Worm (Caenorhabditis elegans) whole organism, L3 larva: ENCODE measurements around the gene ulp-1.

Experiments
- aly-2 ChIP-seq: fragments of 150-350 bp; optimal IDR thresholded peaks from 2 replicates; lab custom pipeline; 2014; ENCODE audit warnings: missing biosample characterization, missing genetic modification characterization
- ama-1 ChIP-seq: fragments of 150-350 bp; optimal IDR thresholded peaks from 2 replicates; lab custom pipeline; 2018
- ceh-16 ChIP-seq: sonication (generic microtip); optimal IDR thresholded peaks from 2 replicates; lab custom pipeline; 2017; ENCODE audit warnings: missing biosample characterization, missing genetic modification characterization
- ceh-82 ChIP-seq: fragments of 150-350 bp; optimal IDR thresholded peaks from 2 replicates; lab custom pipeline; 2014; ENCODE audit warnings: missing biosample characterization, missing genetic modification characterization
- ceh-9 ChIP-seq: sonication (generic microtip); optimal IDR thresholded peaks from 2 replicates; lab custom pipeline; 2018; ENCODE audit warnings: missing biosample characterization, missing genetic modification characterization
- daf-12 ChIP-seq: fragments of 150-350 bp; optimal IDR thresholded peaks from 2 replicates; lab custom pipeline; 2014; ENCODE audit warnings: missing biosample characterization, missing genetic modification reagents, missing genetic modification characterization
- elt-2 ChIP-seq: sonication (generic microtip); optimal IDR thresholded peaks from 2 replicates; lab custom pipeline; 2016; ENCODE audit warnings: missing genetic modification reagents, mild to moderate bottlenecking, missing genetic modification characterization, missing compliant biosample characterization
- elt-3 ChIP-seq, 3 experiments: fragments of 150-350 bp in 1 of 3; sonication (generic microtip) in 2 of 3; optimal IDR thresholded peaks; 2 replicates in 2 of 3; 4 replicates in 1 of 3; lab custom pipeline; 2014 to 2017; ENCODE audit warnings: missing biosample characterization in 3 of 3, missing genetic modification characterization in 3 of 3
- eor-1 ChIP-seq, 2 experiments: fragments of 150-350 bp; optimal IDR thresholded peaks; 2 replicates each; lab custom pipeline; 2014 to 2018; ENCODE audit warnings: missing biosample characterization in 2 of 2, missing genetic modification characterization in 2 of 2
- jun-1 ChIP-seq: fragments of 150-350 bp; optimal IDR thresholded peaks from 2 replicates; lab custom pipeline; 2014; ENCODE audit warnings: missing biosample characterization, missing genetic modification reagents, missing genetic modification characterization
- lin-15B ChIP-seq: fragments of 150-350 bp; optimal IDR thresholded peaks from 2 replicates; lab custom pipeline; 2014; ENCODE audit warnings: missing biosample characterization, missing genetic modification characterization
- lin-39 ChIP-seq: fragments of 150-350 bp; optimal IDR thresholded peaks from 2 replicates; lab custom pipeline; 2018; ENCODE audit warnings: missing biosample characterization, missing genetic modification reagents, missing genetic modification characterization
- nfya-1 ChIP-seq: sonication (generic microtip); optimal IDR thresholded peaks from 2 replicates; lab custom pipeline; 2017; ENCODE audit warnings: missing genetic modification characterization, mild to moderate bottlenecking, missing compliant biosample characterization, antibody characterized with exemption, moderate library complexity; ENCODE audit not compliant: insufficient read depth
- nhr-237 ChIP-seq: fragments of 150-350 bp; optimal IDR thresholded peaks from 2 replicates; lab custom pipeline; 2014; ENCODE audit warnings: missing biosample characterization, missing genetic modification characterization
- nhr-25 ChIP-seq: sonication (generic microtip); optimal IDR thresholded peaks from 2 replicates; lab custom pipeline; 2017; ENCODE audit warnings: missing biosample characterization, missing genetic modification characterization
- nhr-28 ChIP-seq: fragments of 150-350 bp; optimal IDR thresholded peaks from 2 replicates; lab custom pipeline; 2014; ENCODE audit warnings: missing biosample characterization, missing genetic modification characterization
- nhr-43 ChIP-seq: sonication (generic microtip); optimal IDR thresholded peaks from 2 replicates; lab custom pipeline; 2016; ENCODE audit warnings: mild to moderate bottlenecking, missing genetic modification characterization, missing compliant biosample characterization; ENCODE audit not compliant: poor library complexity, severe bottlenecking
- nhr-76 ChIP-seq: fragments of 150-350 bp; sonication (generic microtip); optimal IDR thresholded peaks from 5 replicates; lab custom pipeline; 2014; ENCODE audit warnings: missing biosample characterization, missing genetic modification characterization
- pha-4 ChIP-seq: fragments of 150-350 bp; optimal IDR thresholded peaks from 2 replicates; lab custom pipeline; 2014; ENCODE audit warnings: missing biosample characterization, missing genetic modification reagents, missing genetic modification characterization
- pqm-1 ChIP-seq: fragments of 150-350 bp; optimal IDR thresholded peaks from 2 replicates; lab custom pipeline; 2017; ENCODE audit warnings: missing biosample characterization, missing genetic modification characterization, inconsistent platforms
- sea-2 ChIP-seq: fragments of 150-350 bp; sonication (generic microtip); optimal IDR thresholded peaks from 4 replicates; lab custom pipeline; 2014; ENCODE audit warnings: missing biosample characterization, missing genetic modification reagents, missing genetic modification characterization
- snpc-4 ChIP-seq: fragments of 150-350 bp; optimal IDR thresholded peaks from 2 replicates; lab custom pipeline; 2014; ENCODE audit warnings: missing biosample characterization, missing genetic modification characterization
- tbx-2 ChIP-seq: sonication (generic microtip); optimal IDR thresholded peaks from 2 replicates; lab custom pipeline; 2016; ENCODE audit warnings: mild to moderate bottlenecking, missing genetic modification characterization, missing compliant biosample characterization
- unc-39 ChIP-seq: sonication (generic microtip); optimal IDR thresholded peaks from 4 replicates; lab custom pipeline; 2017; ENCODE audit warnings: missing biosample characterization, missing genetic modification characterization
- ztf-4 ChIP-seq: fragments of 150-350 bp; optimal IDR thresholded peaks from 2 replicates; lab custom pipeline; 2014; ENCODE audit warnings: missing biosample characterization, missing genetic modification characterization

Gene ulp-1

ce11 chrIII:5137099-5137498 lies 32.5 kb downstream of the ulp-1 start:
- TF ChIP-seq elt-2 (tag; lab: Kevin White, UChicago) (peak; percentile 79), aly-2 (tag; lab: Kevin White, UChicago) (no peak), ceh-9 (tag; lab: Kevin White, UChicago) (no peak), pha-4 (peak; percentile 19), unc-39 (tag; lab: Kevin White, UChicago) (no peak), jun-1 (tag; lab: Kevin White, UChicago) (no peak), nhr-28 (tag; lab: Kevin White, UChicago) (no peak), pqm-1 (tag; lab: Kevin White, UChicago) (peak; percentile 70)

ce11 chrIII:5136033-5136597 lies 33.5 kb downstream of the ulp-1 start, which contains the start of gene tbx-2:
Gene tbx-2, minus strand, starts transcription at chrIII:5136296.
- TF ChIP-seq elt-2 (tag; lab: Kevin White, UChicago) (peak; percentile 8), eor-1 (tag; optimal IDR thresholded peaks at IDR 0.05; lab: Kevin White, UChicago) (no peak), nfya-1 (tag; lab: Kevin White, UChicago) (peak; percentile 97), tbx-2 (tag; lab: Kevin White, UChicago) (peak; percentile 90)

- TF ChIP-seq tbx-2 (tag; lab: Kevin White, UChicago) (peak; percentile 23), nhr-25 (tag; lab: Kevin White, UChicago) (no peak), nfya-1 (tag; lab: Kevin White, UChicago) (peak; percentile 49), nhr-237 (tag; lab: Kevin White, UChicago) (no peak)
Observed at ce11 chrIII:5134506-5134905, 35.1 kb downstream of the ulp-1 start.

- TF ChIP-seq elt-3 (tag; optimal IDR thresholded peaks at IDR 0.05; lab: Kevin White, UChicago) (no peak), daf-12 (tag; lab: Kevin White, UChicago) (no peak), eor-1 (tag; optimal IDR thresholded peaks at IDR 0.05; lab: Kevin White, UChicago) (no peak), aly-2 (tag; lab: Kevin White, UChicago) (no peak)
Observed at ce11 chrIII:5130654-5131053, 38.9 kb downstream of the ulp-1 start.

- TF ChIP-seq nhr-76 = no peak
- no peak for TF ChIP-seq nhr-237 (tag; lab: Kevin White, UChicago)
- TF ChIP-seq tbx-2 (tag; lab: Kevin White, UChicago) = peak; percentile 80
- TF ChIP-seq snpc-4 (tag; lab: Kevin White, UChicago) = no peak
- peak; percentile 84 for TF ChIP-seq pha-4
Observed at ce11 chrIII:5129261-5129660, 40.3 kb downstream of the ulp-1 start.

ce11 chrIII:5126988-5127387 lies 42.6 kb downstream of the ulp-1 start:
- TF ChIP-seq tbx-2 (tag; lab: Kevin White, UChicago) (peak; percentile 75), pqm-1 (tag; lab: Kevin White, UChicago) (no peak)

- no peak for TF ChIP-seq ama-1 (lab: Kevin White, UChicago)
- no peak for TF ChIP-seq pqm-1 (tag; lab: Kevin White, UChicago)
- TF ChIP-seq tbx-2 (tag; lab: Kevin White, UChicago) = peak; percentile 92
- no peak for TF ChIP-seq pha-4
- no peak for TF ChIP-seq sea-2 (GFP tag; lab: Kevin White, UChicago)
- no peak for TF ChIP-seq snpc-4 (tag; lab: Kevin White, UChicago)
- TF ChIP-seq unc-39 (tag; lab: Kevin White, UChicago) = no peak
- TF ChIP-seq lin-39 (tag; lab: Kevin White, UChicago) = no peak
- TF ChIP-seq, all 47 proteins: peak for 1
Observed at ce11 chrIII:5125759-5126158, 43.8 kb downstream of the ulp-1 start.

ce11 chrIII:5124385-5124784 lies 45.2 kb downstream of the ulp-1 start:
- TF ChIP-seq ztf-4 (tag; lab: Kevin White, UChicago) = no peak
- TF ChIP-seq ceh-16 (tag; lab: Kevin White, UChicago) = no peak
- no peak for TF ChIP-seq ceh-82 (tag; lab: Kevin White, UChicago)
- TF ChIP-seq nhr-43 = no peak
- TF ChIP-seq lin-15B (tag; lab: Kevin White, UChicago) = no peak
